Worm (Caenorhabditis elegans): Measurements from ENCODE around the gene gon-1.

gon-1 gene

DNA sequence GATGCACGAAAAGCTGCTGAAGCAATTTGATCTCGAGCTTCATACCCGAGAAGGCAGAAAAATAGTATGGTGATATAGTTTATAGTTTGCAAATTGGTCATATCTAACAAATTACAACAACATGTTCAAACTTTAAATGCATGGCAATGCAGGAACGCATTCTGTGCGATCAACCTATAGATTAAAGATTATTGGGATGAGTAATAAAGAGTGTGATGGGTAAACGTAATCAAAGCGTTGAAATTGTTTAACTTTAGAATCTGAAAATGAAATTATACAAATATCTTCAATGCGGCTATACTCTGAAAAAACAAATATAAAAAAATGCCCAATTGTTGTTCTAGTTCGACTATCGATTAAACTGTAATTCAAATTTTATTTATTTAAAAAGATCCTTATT lies 23.1 kb upstream of the gon-1 start, which contains the start of gene C47E12.14:
C47E12.14 (minus strand) TSS at position 101 of the 400 bp plus-strand sequence.
- no peak for TF ChIP-seq ets-4 (tag; optimal IDR thresholded peaks at IDR 0.05)
- TF ChIP-seq ceh-48 (tag; optimal IDR thresholded peaks at IDR 0.05), result no peak
- TF ChIP-seq gmeb-2 (tag; optimal IDR thresholded peaks at IDR 0.05), result no peak
- no peak for TF ChIP-seq K09A11.1 (tag; optimal IDR thresholded peaks at IDR 0.05; ENCODE audit: insufficient read depth)
- TF ChIP-seq ceh-19 (GFP tag; optimal IDR thresholded peaks at IDR 0.05), result no peak
- no peak for TF ChIP-seq pha-2 (tag; optimal IDR thresholded peaks at IDR 0.05)
- TF ChIP-seq pqm-1 (tag; optimal IDR thresholded peaks at IDR 0.05), result no peak
- TF ChIP-seq sox-2 (GFP tag; IDR thresholded peaks at IDR 0.05), result no peak
- no peak for TF ChIP-seq C38D4.7 (GFP tag; optimal IDR thresholded peaks at IDR 0.05)
- TF ChIP-seq C08G9.2 (tag; optimal IDR thresholded peaks at IDR 0.05), result no peak
- TF ChIP-seq nfya-1 (tag; optimal IDR thresholded peaks at IDR 0.05), result no peak
- TF ChIP-seq unc-3 (GFP tag; conservative IDR thresholded peaks at IDR 0.05), result no peak
- TF ChIP-seq unc-3 (tag; optimal IDR thresholded peaks at IDR 0.05), result no peak
- TF ChIP-seq lim-6 (tag; optimal IDR thresholded peaks at IDR 0.05), result no peak
- TF ChIP-seq ama-1 (optimal IDR thresholded peaks at IDR 0.05), result no peak
- TF ChIP-seq ceh-6 (GFP tag; optimal IDR thresholded peaks at IDR 0.05), result no peak
- no peak for TF ChIP-seq ttx-3 (tag; optimal IDR thresholded peaks at IDR 0.05)
- TF ChIP-seq tbx-2 (tag; optimal IDR thresholded peaks at IDR 0.05), result no peak

ce11 chrIV:9974392-9974791 lies 21.2 kb upstream of the gon-1 start, which contains the start of gene C47E12.9:
TSS of gene C47E12.9 (plus strand) at chrIV:9974692.
- TF ChIP-seq ceh-22 (tag; optimal IDR thresholded peaks at IDR 0.05) (no peak), ceh-18 (tag; optimal IDR thresholded peaks at IDR 0.05) (no peak), eyg-1 (tag; optimal IDR thresholded peaks at IDR 0.05) (no peak), ceh-24 (tag; optimal IDR thresholded peaks at IDR 0.05) (no peak), fkh-6 (tag; optimal IDR thresholded peaks at IDR 0.05) (no peak), ahr-1 (tag; optimal IDR thresholded peaks at IDR 0.05) (no peak), lin-11 (tag; optimal IDR thresholded peaks at IDR 0.05) (no peak), K09A11.1 (tag; optimal IDR thresholded peaks at IDR 0.05; ENCODE audit: insufficient read depth) (no peak), sox-2 (GFP tag; IDR thresholded peaks at IDR 0.05) (no peak), C08G9.2 (tag; optimal IDR thresholded peaks at IDR 0.05) (no peak), madf-2 (tag; optimal IDR thresholded peaks at IDR 0.05) (no peak), odd-2 (tag; optimal IDR thresholded peaks at IDR 0.05) (no peak), dmd-4 (tag; optimal IDR thresholded peaks at IDR 0.05; ENCODE audit: borderline replicate concordance) (no peak)

DNA sequence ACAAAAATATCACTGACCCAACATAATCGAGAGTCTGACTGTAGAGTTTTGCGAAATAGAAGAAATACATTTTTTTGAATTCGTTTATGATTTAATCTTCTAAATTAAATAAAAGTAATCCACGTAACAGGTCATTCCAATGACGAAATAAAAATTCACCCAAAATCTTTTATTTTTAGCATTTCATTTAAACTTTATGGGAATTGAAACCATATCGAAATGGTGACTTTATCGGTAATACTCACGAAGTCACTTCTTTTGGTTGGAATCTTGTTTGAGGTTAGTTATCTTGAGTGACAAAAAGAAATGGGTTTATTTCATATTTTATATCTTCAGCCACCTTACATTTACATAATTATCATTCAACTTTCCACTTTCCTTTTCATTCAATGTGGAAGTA lies 19.4 kb upstream of the gon-1 start, which contains the start of the genes C47E12.12 and C47E12.10:
C47E12.12 (minus strand) TSS at position 101 of the 400 bp plus-strand sequence.
C47E12.10 (plus strand) TSS at position 172 of the 400 bp plus-strand sequence.
- no peak for TF ChIP-seq nhr-11 (tag; optimal IDR thresholded peaks at IDR 0.05)
- no peak for TF ChIP-seq hlh-13 (GFP tag; optimal IDR thresholded peaks at IDR 0.05)
- TF ChIP-seq ceh-19 (GFP tag; optimal IDR thresholded peaks at IDR 0.05), result no peak
- TF ChIP-seq pag-3 (tag; optimal IDR thresholded peaks at IDR 0.05; ENCODE audit: borderline replicate concordance), result no peak
- no peak for TF ChIP-seq eyg-1 (tag; optimal IDR thresholded peaks at IDR 0.05)
- no peak for TF ChIP-seq mec-3 (tag; optimal IDR thresholded peaks at IDR 0.05; ENCODE audit: borderline replicate concordance)
- TF ChIP-seq ceh-34 (tag; optimal IDR thresholded peaks at IDR 0.05), result no peak
- no peak for TF ChIP-seq hlh-15 (tag; optimal IDR thresholded peaks at IDR 0.05)
- TF ChIP-seq lim-6 (tag; optimal IDR thresholded peaks at IDR 0.05), result no peak
- no peak for TF ChIP-seq sdc-2 (tag; optimal IDR thresholded peaks at IDR 0.05)
- TF ChIP-seq dmd-4 (tag; optimal IDR thresholded peaks at IDR 0.05; ENCODE audit: borderline replicate concordance), result no peak
- TF ChIP-seq ceh-18 (tag; optimal IDR thresholded peaks at IDR 0.05), result no peak
- TF ChIP-seq ceh-30 (tag; optimal IDR thresholded peaks at IDR 0.05), result no peak
- no peak for TF ChIP-seq gmeb-2 (tag; optimal IDR thresholded peaks at IDR 0.05)
- TF ChIP-seq che-1 (tag; optimal IDR thresholded peaks at IDR 0.05), result no peak
- no peak for TF ChIP-seq pqm-1 (tag; optimal IDR thresholded peaks at IDR 0.05)
- no peak for TF ChIP-seq F13H6.1 (tag; optimal IDR thresholded peaks at IDR 0.05)

All from whole organism, late embryonic.